Worm (Caenorhabditis elegans): ENCODE data around the gene Y47D7A.15.

Gene Y47D7A.15

ce11 chrV:4419767-4420322, 13.1 kb downstream of the Y47D7A.15 start, which contains the start of the genes Y47D7A.7 and Y47D7A.2:
Gene Y47D7A.7, minus strand, starts transcription at chrV:4419867.
Gene Y47D7A.2, plus strand, starts transcription at chrV:4420272.
- no peak for TF ChIP-seq ceh-82 (tag; optimal IDR thresholded peaks at IDR 0.05)
- TF ChIP-seq ama-1 (optimal IDR thresholded peaks at IDR 0.05), result no peak
- no peak for TF ChIP-seq eor-1 (tag; optimal IDR thresholded peaks at IDR 0.05)
- TF ChIP-seq nhr-11 (tag; optimal IDR thresholded peaks at IDR 0.05), result no peak
- TF ChIP-seq lin-15B (tag; optimal IDR thresholded peaks at IDR 0.05), result no peak
- TF ChIP-seq ceh-16 (tag; optimal IDR thresholded peaks at IDR 0.05), result no peak
- no peak for TF ChIP-seq unc-39 (tag; optimal IDR thresholded peaks at IDR 0.05)
- no peak for TF ChIP-seq nhr-237 (tag; optimal IDR thresholded peaks at IDR 0.05)
- no peak for TF ChIP-seq fkh-2 (tag; optimal IDR thresholded peaks at IDR 0.05)
- TF ChIP-seq R02D3.7 (tag; optimal IDR thresholded peaks at IDR 0.05), result no peak
- TF ChIP-seq nhr-76 (tag; optimal IDR thresholded peaks at IDR 0.05), result no peak
- TF ChIP-seq nhr-67 (tag; optimal IDR thresholded peaks at IDR 0.05), result no peak
- TF ChIP-seq ceh-28 (tag; optimal IDR thresholded peaks at IDR 0.05), result no peak
- TF ChIP-seq unc-62 (GFP tag; optimal IDR thresholded peaks at IDR 0.05), result no peak
- no peak for TF ChIP-seq hmg-11 (tag; optimal IDR thresholded peaks at IDR 0.05)
- TF ChIP-seq ZK546.5 (tag; optimal IDR thresholded peaks at IDR 0.05), result no peak
- no peak for TF ChIP-seq nhr-12 (tag; optimal IDR thresholded peaks at IDR 0.05)
- TF ChIP-seq zag-1 (tag; optimal IDR thresholded peaks at IDR 0.05), result no peak

ce11 chrV:4418116-4418515, 14.9 kb downstream of the Y47D7A.15 start, which contains the start of gene Y47D7A.6:
Gene Y47D7A.6, minus strand, starts transcription at chrV:4418216.
- TF ChIP-seq nhr-43 (tag; optimal IDR thresholded peaks at IDR 0.05; ENCODE audit: poor library complexity, severe bottlenecking), result no peak
- no peak for TF ChIP-seq elt-1 (tag; optimal IDR thresholded peaks at IDR 0.05)
- no peak for TF ChIP-seq egl-5 (tag; optimal IDR thresholded peaks at IDR 0.05)
- TF ChIP-seq nhr-77 (tag; optimal IDR thresholded peaks at IDR 0.05), result no peak
- TF ChIP-seq ceh-16 (tag; optimal IDR thresholded peaks at IDR 0.05), result no peak
- no peak for TF ChIP-seq nhr-28 (tag; optimal IDR thresholded peaks at IDR 0.05)
- TF ChIP-seq eor-1 (tag; optimal IDR thresholded peaks at IDR 0.05), result no peak
- no peak for TF ChIP-seq lin-15B (tag; optimal IDR thresholded peaks at IDR 0.05)
- no peak for TF ChIP-seq ceh-9 (tag; optimal IDR thresholded peaks at IDR 0.05)
- no peak for TF ChIP-seq fkh-2 (tag; optimal IDR thresholded peaks at IDR 0.05)

- no peak for TF ChIP-seq elt-3 (tag; optimal IDR thresholded peaks at IDR 0.05)
- no peak for TF ChIP-seq lsy-12 (tag; optimal IDR thresholded peaks at IDR 0.05)
- no peak for TF ChIP-seq elt-2 (tag; optimal IDR thresholded peaks at IDR 0.05)
- no peak for TF ChIP-seq ztf-11 (tag; optimal IDR thresholded peaks at IDR 0.05)
- no peak for TF ChIP-seq nhr-237 (tag; optimal IDR thresholded peaks at IDR 0.05)
- no peak for TF ChIP-seq nhr-67 (tag; optimal IDR thresholded peaks at IDR 0.05)
- no peak for TF ChIP-seq sea-2 (GFP tag; optimal IDR thresholded peaks at IDR 0.05)
- no peak for TF ChIP-seq nhr-43 (tag; optimal IDR thresholded peaks at IDR 0.05; ENCODE audit: poor library complexity, severe bottlenecking)
- TF ChIP-seq lin-39 (tag; optimal IDR thresholded peaks at IDR 0.05), result no peak
- no peak for TF ChIP-seq tbx-2 (tag; optimal IDR thresholded peaks at IDR 0.05)
- TF ChIP-seq nhr-12 (tag; optimal IDR thresholded peaks at IDR 0.05), result no peak
- no peak for TF ChIP-seq jun-1 (tag; optimal IDR thresholded peaks at IDR 0.05)
- TF ChIP-seq hmg-11 (tag; optimal IDR thresholded peaks at IDR 0.05), result no peak
- no peak for TF ChIP-seq nhr-28 (tag; optimal IDR thresholded peaks at IDR 0.05)
- TF ChIP-seq fkh-10 (GFP tag; optimal IDR thresholded peaks at IDR 0.05), result no peak
- TF ChIP-seq nhr-77 (tag; optimal IDR thresholded peaks at IDR 0.05), result no peak
- no peak for TF ChIP-seq egl-27 (tag; optimal IDR thresholded peaks at IDR 0.05)
- TF ChIP-seq nfya-1 (tag; optimal IDR thresholded peaks at IDR 0.05; ENCODE audit: insufficient read depth), result no peak
Observed at ce11 chrV:4416710-4417109, 16.3 kb downstream of the Y47D7A.15 start, which contains the start of gene Y47D7A.18. Gene Y47D7A.18, minus strand, starts transcription at chrV:4416810.

ce11 chrV:4414613-4415071, 18.3 kb downstream of the Y47D7A.15 start, which contains the start of gene grl-5:
Gene grl-5, minus strand, starts transcription at chrV:4414663.
- TF ChIP-seq ZK546.5 (tag; optimal IDR thresholded peaks at IDR 0.05), result no peak
- TF ChIP-seq nhr-43 (tag; optimal IDR thresholded peaks at IDR 0.05; ENCODE audit: poor library complexity, severe bottlenecking), result peak; percentile 18

All from whole organism, L3 larva.